Fruit fly (Drosophila melanogaster): ENCODE measurements around the gene CG7742.

DNA sequence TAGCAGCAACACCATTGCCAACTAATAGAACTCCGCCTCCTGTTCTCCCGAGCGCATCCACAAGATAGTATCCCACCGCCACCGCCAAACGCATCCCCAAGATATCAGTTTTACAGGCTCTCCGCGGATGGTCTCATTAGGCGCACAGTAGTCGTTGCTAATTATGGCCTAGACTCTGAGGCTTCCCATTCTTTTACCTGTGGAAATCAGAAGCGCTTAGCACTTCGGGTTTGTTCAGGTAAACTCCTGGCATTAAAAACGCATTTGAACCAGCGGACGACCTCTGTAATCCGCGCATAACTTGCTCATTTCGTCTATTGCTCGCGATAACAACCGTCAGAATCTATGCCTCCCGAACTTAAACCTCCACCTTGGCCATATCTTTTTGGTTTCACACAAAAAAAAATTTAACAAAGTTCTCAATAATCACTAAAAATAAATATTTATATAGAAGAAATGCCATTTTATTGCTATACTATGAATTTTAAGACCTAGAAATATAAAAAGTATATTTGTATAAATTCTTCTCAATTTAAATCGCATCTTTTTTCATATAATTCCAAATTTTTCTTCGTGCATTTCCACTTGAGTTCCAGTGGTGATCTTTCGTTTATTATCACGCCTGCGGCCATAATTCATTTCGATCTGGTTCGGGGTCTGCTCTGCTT lies 23.2 kb upstream of the CG7742 start:
- TF ChIP-seq CG8319 (GFP tag; optimal IDR thresholded peaks at IDR 0.05) (no peak), Blimp-1 (GFP tag; optimal IDR thresholded peaks at IDR 0.05) (no peak), OdsH (GFP tag; optimal IDR thresholded peaks at IDR 0.05) (peak; percentile 22), fkh (GFP tag; optimal IDR thresholded peaks at IDR 0.05) (no peak), eg (GFP tag; IDR thresholded peaks at IDR 0.05) (no peak), Ets21C (GFP tag; optimal IDR thresholded peaks at IDR 0.05) (no peak), cyc (GFP tag; optimal IDR thresholded peaks at IDR 0.05) (peak; percentile 9), fd59A (GFP tag; optimal IDR thresholded peaks at IDR 0.05) (peak; percentile 31), CG6276 (GFP tag; optimal IDR thresholded peaks at IDR 0.05) (no peak), CG10631 (GFP tag; optimal IDR thresholded peaks at IDR 0.05) (peak; percentile 38), Met (GFP tag; optimal IDR thresholded peaks at IDR 0.05) (peak; percentile 30)

Measured in whole organism, prepupa.